Worm (Caenorhabditis elegans): ENCODE results near the gene M01B2.12.

M01B2.12 gene

ce11 chrV:15276915-15277314 is 12.9 kb upstream of the M01B2.12 start, which contains the start of gene srw-17:
TSS of gene srw-17 (minus strand) at chrV:15277015.
- TF ChIP-seq nhr-11 (tag; optimal IDR thresholded peaks at IDR 0.05) (peak; percentile 19), mxl-2 (GFP tag; conservative IDR thresholded peaks at IDR 0.05) (no peak)

- TF ChIP-seq ctbp-1 (GFP tag; IDR thresholded peaks at IDR 0.05) (no peak), pha-4 (GFP tag; IDR thresholded peaks at IDR 0.05) (no peak), pha-4 (tag; optimal IDR thresholded peaks at IDR 0.05) (no peak), D1046.2 (GFP tag; IDR thresholded peaks at IDR 0.05) (no peak), sdz-12 (GFP tag; optimal IDR thresholded peaks at IDR 0.05) (no peak), lin-1 (GFP tag; IDR thresholded peaks at IDR 0.05) (no peak), Y105C5A.15 (GFP tag; IDR thresholded peaks at IDR 0.05) (no peak)
Measured at ce11 chrV:15274757-15275156, 10.7 kb upstream of the M01B2.12 start, which contains the start of gene srw-16. TSS of gene srw-16 (minus strand) at chrV:15274857.

DNA sequence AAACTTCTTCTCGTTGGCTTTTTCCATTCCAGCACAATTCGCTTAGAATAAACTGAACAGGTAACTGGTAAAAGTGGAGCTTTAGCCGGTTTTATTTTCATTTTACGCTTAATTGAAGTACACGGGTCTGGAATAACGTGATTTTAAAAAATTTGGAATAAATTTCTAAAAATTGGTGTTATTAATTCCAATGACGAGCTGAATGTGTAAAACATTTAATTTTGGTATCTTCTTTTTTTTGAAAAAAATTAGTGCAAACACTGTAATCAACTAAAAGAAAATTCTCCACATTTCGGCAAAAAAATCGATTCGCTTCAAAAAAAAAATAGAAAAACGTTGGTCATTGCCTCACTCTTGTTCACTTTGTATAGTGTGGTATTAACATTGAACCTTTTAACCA is 8.2 kb upstream of the M01B2.12 start, which contains the start of gene T10H4.4:
Gene T10H4.4 (minus strand): TSS at position 101 of the 400 bp plus-strand sequence.
- TF ChIP-seq aha-1 (tag) (peak; percentile 65), daf-8 (GFP tag; IDR thresholded peaks at IDR 0.05) (no peak), Y105C5A.15 (GFP tag; IDR thresholded peaks at IDR 0.05) (no peak), nhr-41 (GFP tag; IDR thresholded peaks at IDR 0.05) (no peak)

- TF ChIP-seq unc-62 (GFP tag; optimal IDR thresholded peaks at IDR 0.05 in 1 of 2) (peak in 1 of 2 experiments; percentile 56), unc-62 (tag; optimal IDR thresholded peaks at IDR 0.05) (no peak), nhr-28 (tag; optimal IDR thresholded peaks at IDR 0.05) (no peak), ztf-7 (tag; optimal IDR thresholded peaks at IDR 0.05) (no peak)
Measured at ce11 chrV:15268302-15268701, 4.3 kb upstream of the M01B2.12 start, which contains the start of gene srw-22. TSS of gene srw-22 (plus strand) at chrV:15268602.

DNA sequence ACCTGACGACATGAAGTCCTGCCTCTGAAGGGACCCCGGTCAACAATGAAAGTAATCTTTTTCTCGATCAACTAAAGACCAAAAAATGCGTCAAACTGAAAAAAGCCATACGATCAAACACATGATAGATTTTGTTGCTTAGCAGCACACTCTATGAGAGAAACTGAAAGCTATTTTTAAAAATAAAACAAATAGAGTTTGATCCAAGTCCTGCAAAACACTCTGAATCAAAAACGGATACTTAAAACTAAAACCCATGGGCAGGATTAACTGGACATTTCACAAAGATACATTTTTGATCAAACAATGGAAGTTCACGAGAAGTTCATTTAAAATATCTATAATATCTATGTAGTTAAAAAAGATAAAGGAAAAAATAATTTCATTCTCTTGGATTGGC is 3.4 kb upstream of the M01B2.12 start, which contains the start of gene T10H4.13:
Gene T10H4.13 (minus strand): TSS at position 101 of the 400 bp plus-strand sequence.
- TF ChIP-seq lin-1 (GFP tag; IDR thresholded peaks at IDR 0.05) = no peak
- no peak for TF ChIP-seq lin-15B (tag; optimal IDR thresholded peaks at IDR 0.05)
- no peak for TF ChIP-seq fos-1 (tag; optimal IDR thresholded peaks at IDR 0.05)
- TF ChIP-seq saeg-2 (GFP tag; IDR thresholded peaks at IDR 0.05) = no peak
- TF ChIP-seq cey-2 (tag; optimal IDR thresholded peaks at IDR 0.05; ENCODE audit: borderline replicate concordance, insufficient read depth) = no peak
- no peak for TF ChIP-seq daf-16 (GFP tag; optimal IDR thresholded peaks at IDR 0.05)
- TF ChIP-seq daf-16 (tag; optimal IDR thresholded peaks at IDR 0.05) = no peak
- no peak for TF ChIP-seq nhr-42 (GFP tag; IDR thresholded peaks at IDR 0.05)
- TF ChIP-seq zfp-2 (tag; optimal IDR thresholded peaks at IDR 0.05) = no peak
- no peak for TF ChIP-seq tra-1 (GFP tag; IDR thresholded peaks at IDR 0.05)
- no peak for TF ChIP-seq daf-8 (GFP tag; IDR thresholded peaks at IDR 0.05)
- TF ChIP-seq nhr-28 (tag; optimal IDR thresholded peaks at IDR 0.05) = no peak
- TF ChIP-seq nhr-237 (tag; optimal IDR thresholded peaks at IDR 0.05) = no peak
- TF ChIP-seq unc-62 (GFP tag; optimal IDR thresholded peaks at IDR 0.05 in 1 of 2) = no peak
- TF ChIP-seq unc-62 (tag; optimal IDR thresholded peaks at IDR 0.05) = no peak
- TF ChIP-seq ceh-62 (tag; optimal IDR thresholded peaks at IDR 0.05) = no peak
- TF ChIP-seq nhr-25 (tag; optimal IDR thresholded peaks at IDR 0.05; ENCODE audit: borderline replicate concordance, insufficient read depth) = no peak
- TF ChIP-seq zip-2 (tag; optimal IDR thresholded peaks at IDR 0.05) = no peak
- no peak for TF ChIP-seq ceh-44 (GFP tag; IDR thresholded peaks at IDR 0.05)
- no peak for TF ChIP-seq D1046.2 (GFP tag; IDR thresholded peaks at IDR 0.05)

ce11 chrV:15265814-15266213 is 1.8 kb upstream of the M01B2.12 start, which contains the start of gene M01B2.13:
TSS of gene M01B2.13 (minus strand) at chrV:15265914.
- TF ChIP-seq php-3 (GFP tag; IDR thresholded peaks at IDR 0.05) (no peak), hmg-1.1 (GFP tag; IDR thresholded peaks at IDR 0.05) (no peak), lin-1 (GFP tag; IDR thresholded peaks at IDR 0.05) (no peak), lin-13 (GFP tag; optimal IDR thresholded peaks at IDR 0.05) (no peak), Y105C5A.15 (GFP tag; IDR thresholded peaks at IDR 0.05) (no peak), nhr-6 (tag; optimal IDR thresholded peaks at IDR 0.05) (no peak), T26A8.4 (GFP tag; IDR thresholded peaks at IDR 0.05) (no peak), F44E2.7 (GFP tag; IDR thresholded peaks at IDR 0.05) (no peak), aha-1 (tag) (no peak), tra-1 (GFP tag; IDR thresholded peaks at IDR 0.05) (no peak)

Measured in whole organism, L4 larva.